Fruit fly (Drosophila melanogaster) whole organism, embryonic: ENCODE data around the gene Syx18.
A peak's percentile ranks its signal among the peaks of the same experiment; 100 is the strongest.

Experiments
- Asciz ChIP-seq: fragments of 200-800 bp; sonication (Bioruptor generic); optimal IDR thresholded peaks from 2 replicates; lab custom pipeline; 2017; ENCODE audit warnings: missing biosample characterization, mild to moderate bottlenecking, missing genetic modification characterization, missing genetic modification reagents
- Bteb2 ChIP-seq: fragments of 200-800 bp; sonication (Bioruptor generic); optimal IDR thresholded peaks from 2 replicates; lab custom pipeline; 2016; ENCODE audit warnings: missing biosample characterization, missing genetic modification characterization
- CG12104 ChIP-seq: fragments of 200-800 bp; sonication (Bioruptor generic); optimal IDR thresholded peaks from 3 replicates; lab custom pipeline; 2016; ENCODE audit warnings: missing biosample characterization, missing genetic modification characterization
- CG1233 ChIP-seq: fragments of 200-800 bp; sonication (Bioruptor generic); optimal IDR thresholded peaks from 4 replicates; lab custom pipeline; 2018; ENCODE audit warnings: missing biosample characterization, mild to moderate bottlenecking, missing genetic modification characterization
- CG13424 ChIP-seq: fragments of 200-800 bp; sonication (Bioruptor generic); optimal IDR thresholded peaks from 2 replicates; lab custom pipeline; 2019; ENCODE audit warnings: missing biosample characterization, mild to moderate bottlenecking, missing genetic modification characterization, moderate library complexity
- CG17186 ChIP-seq: fragments of 200-800 bp; sonication (Bioruptor generic); optimal IDR thresholded peaks from 3 replicates; lab custom pipeline; 2017; ENCODE audit warnings: missing biosample characterization, missing genetic modification reagents, missing genetic modification characterization
- CG17328 ChIP-seq: fragments of 200-800 bp; sonication (Bioruptor generic); IDR thresholded peaks from 2 replicates; pipeline ENCODE4 v1.3.6; 2022; ENCODE audit warnings: missing biosample characterization, missing genetic modification characterization
- CG17829 ChIP-seq: fragments of 200-800 bp; optimal IDR thresholded peaks from 2 replicates; lab custom pipeline; 2019; ENCODE audit warnings: missing biosample characterization, mild to moderate bottlenecking, missing genetic modification characterization, moderate library complexity
- CG2129 ChIP-seq: fragments of 200-800 bp; sonication (Bioruptor generic); IDR thresholded peaks from 2 replicates; pipeline ENCODE4 v1.3.6; 2022; ENCODE audit warnings: missing biosample characterization, missing genetic modification characterization; ENCODE audit not compliant: partially characterized antibody
- CG3281 ChIP-seq: fragments of 200-800 bp; sonication (Bioruptor generic); optimal IDR thresholded peaks from 3 replicates; lab custom pipeline; 2017; ENCODE audit warnings: missing biosample characterization, mild to moderate bottlenecking, missing genetic modification characterization
- CG4730 ChIP-seq: fragments of 200-800 bp; sonication (Bioruptor generic); IDR thresholded peaks from 2 replicates; pipeline ENCODE4 v1.3.6; 2022; ENCODE audit warnings: missing biosample characterization, missing genetic modification characterization
- CG7372 ChIP-seq: fragments of 200-800 bp; sonication (Bioruptor generic); IDR thresholded peaks from 2 replicates; pipeline ENCODE4 v1.3.6; 2022; ENCODE audit warnings: missing biosample characterization, missing genetic modification characterization
- CG8089 ChIP-seq: fragments of 200-800 bp; sonication (Bioruptor generic); optimal IDR thresholded peaks from 3 replicates; lab custom pipeline; 2016; ENCODE audit warnings: missing biosample characterization, missing genetic modification characterization
- CG8924 ChIP-seq: fragments of 200-800 bp; optimal IDR thresholded peaks from 3 replicates; lab custom pipeline; 2019; ENCODE audit warnings: missing biosample characterization, mild to moderate bottlenecking, missing genetic modification characterization, moderate library complexity
- Dbx ChIP-seq: fragments of 200-800 bp; sonication (Bioruptor generic); IDR thresholded peaks from 3 replicates; pipeline ENCODE4 v1.3.6; 2022; ENCODE audit warnings: missing biosample characterization, missing genetic modification characterization
- Dref ChIP-seq: fragments of 200-800 bp; sonication (Bioruptor generic); IDR thresholded peaks from 2 replicates; pipeline ENCODE4 v1.3.6; 2022; ENCODE audit warnings: missing biosample characterization, missing genetic modification characterization
- E2f2 ChIP-seq: fragments of 200-800 bp; sonication (Bioruptor generic); IDR thresholded peaks from 2 replicates; pipeline ENCODE4 v1.3.6; 2022; ENCODE audit warnings: missing biosample characterization, missing genetic modification characterization
- HmgZ ChIP-seq: fragments of 200-800 bp; sonication (Bioruptor generic); optimal IDR thresholded peaks from 2 replicates; lab custom pipeline; 2018; ENCODE audit warnings: missing biosample characterization, mild to moderate bottlenecking, missing genetic modification characterization
- MESR4 ChIP-seq: fragments of 200-800 bp; sonication (Bioruptor generic); optimal IDR thresholded peaks from 2 replicates; lab custom pipeline; 2018; ENCODE audit warnings: missing biosample characterization, mild to moderate bottlenecking, missing genetic modification characterization, moderate library complexity
- MTF-1 ChIP-seq: fragments of 200-800 bp; sonication (Bioruptor generic); optimal IDR thresholded peaks from 2 replicates; lab custom pipeline; 2018; ENCODE audit warnings: missing biosample characterization, mild to moderate bottlenecking, missing genetic modification characterization, borderline replicate concordance
- Max ChIP-seq: fragments of 200-800 bp; sonication (Bioruptor generic); optimal IDR thresholded peaks from 2 replicates; lab custom pipeline; 2016; ENCODE audit warnings: missing biosample characterization, mild to moderate bottlenecking, missing genetic modification characterization
- NC2β ChIP-seq: fragments of 200-800 bp; sonication (Bioruptor generic); optimal IDR thresholded peaks from 2 replicates; lab custom pipeline; 2016; ENCODE audit warnings: missing biosample characterization, missing genetic modification characterization
- NFAT ChIP-seq: fragments of 200-800 bp; sonication (Bioruptor generic); IDR thresholded peaks from 2 replicates; pipeline ENCODE4 v1.3.6; 2022; ENCODE audit warnings: missing biosample characterization, missing genetic modification characterization
- Pdp1 ChIP-seq, 2 experiments: fragments of 200-800 bp; sonication (Bioruptor generic); optimal IDR thresholded peaks; 3 replicates each; lab custom pipeline; 2016; ENCODE audit warnings: missing biosample characterization in 2 of 2, missing genetic modification characterization in 2 of 2, mild to moderate bottlenecking in 1 of 2, moderate library complexity in 1 of 2
- Sry-δ ChIP-seq: fragments of 200-800 bp; sonication (Bioruptor generic); optimal IDR thresholded peaks from 2 replicates; lab custom pipeline; 2016; ENCODE audit warnings: missing biosample characterization, missing genetic modification characterization
- Trl ChIP-seq, 3 experiments: fragments of >200 bp in 2 of 3; fragments of 200-800 bp in 1 of 3; sonication (Bioruptor generic) in 1 of 3; optimal IDR thresholded peaks; 2 replicates in 1 of 3; 3 replicates in 2 of 3; lab custom pipeline; 2016 to 2017; ENCODE audit warnings: missing biosample characterization in 1 of 3, missing genetic modification characterization in 1 of 3
- Xrp1 ChIP-seq: fragments of 200-800 bp; sonication (Bioruptor generic); IDR thresholded peaks from 2 replicates; pipeline ENCODE4 v1.3.6; 2022; ENCODE audit warnings: missing biosample characterization, missing genetic modification characterization
- amos ChIP-seq: fragments of 200-800 bp; sonication (Bioruptor generic); IDR thresholded peaks from 2 replicates; pipeline ENCODE4 v1.3.6; 2022; ENCODE audit warnings: missing biosample characterization, missing genetic modification characterization; ENCODE audit not compliant: partially characterized antibody
- crp ChIP-seq, 2 experiments: fragments of 200-800 bp; sonication (Bioruptor generic); optimal IDR thresholded peaks; 2 replicates in 1 of 2; 3 replicates in 1 of 2; lab custom pipeline; 2017; ENCODE audit warnings: missing biosample characterization in 2 of 2, missing genetic modification characterization in 2 of 2, mild to moderate bottlenecking in 1 of 2, moderate library complexity in 1 of 2
- dm ChIP-seq: fragments of 200-800 bp; sonication (Bioruptor generic); optimal IDR thresholded peaks from 3 replicates; lab custom pipeline; 2016; ENCODE audit warnings: missing biosample characterization, missing genetic modification characterization
- dmrt99B ChIP-seq: fragments of 200-800 bp; sonication (Bioruptor generic); optimal IDR thresholded peaks from 2 replicates; lab custom pipeline; 2018; ENCODE audit warnings: missing biosample characterization, mild to moderate bottlenecking, missing genetic modification characterization, moderate library complexity
- ewg ChIP-seq: fragments of 200-800 bp; sonication (Bioruptor generic); optimal IDR thresholded peaks from 3 replicates; lab custom pipeline; 2017; ENCODE audit warnings: mild to moderate bottlenecking, missing biosample characterization, missing genetic modification reagents, missing genetic modification characterization
- jing ChIP-seq: fragments of 200-800 bp; sonication (Bioruptor generic); optimal IDR thresholded peaks from 2 replicates; lab custom pipeline; 2018; ENCODE audit warnings: missing biosample characterization, mild to moderate bottlenecking, missing genetic modification characterization
- knrl ChIP-seq: fragments of 200-800 bp; sonication (Bioruptor generic); IDR thresholded peaks from 3 replicates; pipeline ENCODE4 v1.3.6; 2022; ENCODE audit warnings: missing biosample characterization, missing genetic modification characterization; ENCODE audit not compliant: partially characterized antibody
- nmo ChIP-seq: fragments of 200-800 bp; sonication (Bioruptor generic); optimal IDR thresholded peaks from 2 replicates; lab custom pipeline; 2018; ENCODE audit warnings: missing biosample characterization, mild to moderate bottlenecking, missing genetic modification characterization, moderate library complexity
- pros ChIP-seq: fragments of 200-800 bp; sonication (Bioruptor generic); optimal IDR thresholded peaks from 3 replicates; lab custom pipeline; 2019; ENCODE audit warnings: missing biosample characterization, mild to moderate bottlenecking, missing genetic modification characterization, moderate library complexity
- pzg ChIP-seq: fragments of 200-800 bp; sonication (Bioruptor generic); optimal IDR thresholded peaks from 3 replicates; lab custom pipeline; 2018; ENCODE audit warnings: missing biosample characterization, mild to moderate bottlenecking, missing genetic modification characterization, moderate library complexity
- scrt ChIP-seq: fragments of 200-800 bp; sonication (Bioruptor generic); optimal IDR thresholded peaks from 2 replicates; lab custom pipeline; 2018; ENCODE audit warnings: missing biosample characterization, mild to moderate bottlenecking, missing genetic modification characterization, moderate library complexity
- slbo ChIP-seq: fragments of 200-800 bp; sonication (Bioruptor generic); IDR thresholded peaks from 2 replicates; pipeline ENCODE4 v1.3.6; 2022; ENCODE audit warnings: missing biosample characterization, missing genetic modification characterization
- ssp ChIP-seq: fragments of 200-800 bp; sonication (Bioruptor generic); IDR thresholded peaks from 2 replicates; pipeline ENCODE4 v1.3.6; 2022; ENCODE audit warnings: missing biosample characterization, missing genetic modification characterization
- stc ChIP-seq: fragments of 200-800 bp; sonication (Bioruptor generic); IDR thresholded peaks from 2 replicates; pipeline ENCODE4 v1.3.6; 2022; ENCODE audit warnings: missing biosample characterization, missing genetic modification characterization
- unc-4 ChIP-seq: fragments of 200-800 bp; sonication (Bioruptor generic); IDR thresholded peaks from 2 replicates; pipeline ENCODE4 v1.3.6; 2022; ENCODE audit warnings: missing biosample characterization, missing genetic modification characterization; ENCODE audit not compliant: partially characterized antibody
- wek ChIP-seq: fragments of 200-800 bp; sonication (Bioruptor generic); optimal IDR thresholded peaks from 3 replicates; lab custom pipeline; 2018; ENCODE audit warnings: missing biosample characterization, mild to moderate bottlenecking, missing genetic modification characterization, moderate library complexity

The Syx18 gene

dm6 chr3R:24634957-24635356 is 9.6 kb upstream of the Syx18 start, which contains the start of gene MtnF:
MtnF (minus strand) TSS chr3R:24635165.
- no peak for TF ChIP-seq ssp
- no peak for TF ChIP-seq Asciz (GFP tag; lab: Kevin White, UChicago)
- peak; percentile 93 for TF ChIP-seq scrt (GFP tag; lab: Kevin White, UChicago)
- TF ChIP-seq ewg (GFP tag; lab: Kevin White, UChicago): peak; percentile 69
- TF ChIP-seq Bteb2 (GFP tag; lab: Kevin White, UChicago): no peak

- no peak for TF ChIP-seq MTF-1
- TF ChIP-seq dmrt99B: no peak
- no peak for TF ChIP-seq CG12104 (GFP tag; lab: Kevin White, UChicago)
- no peak for TF ChIP-seq CG7372 (GFP tag; lab: Robert Waterston, UW)
- no peak for TF ChIP-seq CG17328
Observed at dm6 chr3R:24634312-24634711, 8.9 kb upstream of the Syx18 start.

- 0 out of 2 replicates have a peak, but pooled peaks have one; percentile 35 for TF ChIP-seq Xrp1 (GFP tag; lab: Robert Waterston, UW)
- TF ChIP-seq amos (GFP tag; lab: Robert Waterston, UW): peak; percentile 41; the same call in 1 of the 2 replicates
- no peak for TF ChIP-seq Dbx (GFP tag; lab: Robert Waterston, UW)
- peak; percentile 5 for TF ChIP-seq Sry-δ
- peak; percentile 30 for TF ChIP-seq CG8924
- TF ChIP-seq CG1233: peak; percentile 9
- no peak; the same call in 2 of the 3 replicates for TF ChIP-seq knrl (GFP tag; lab: Robert Waterston, UW)
- TF ChIP-seq CG12104 (GFP tag; lab: Kevin White, UChicago): no peak
- peak; percentile 11 for TF ChIP-seq wek (GFP tag; lab: Kevin White, UChicago)
- TF ChIP-seq Dref: 0 out of 2 replicates have a peak, but pooled peaks have one; percentile 24
- TF ChIP-seq CG17186: peak; percentile 6
- no peak for TF ChIP-seq stc (GFP tag; lab: Robert Waterston, UW)
- peak; percentile 21 for TF ChIP-seq CG17829 (tag; lab: Kevin White, UChicago)
- peak; percentile 23 for TF ChIP-seq Max
- TF ChIP-seq nmo (GFP tag; lab: Kevin White, UChicago): peak; percentile 27
- TF ChIP-seq slbo: 0 out of 2 replicates have a peak, but pooled peaks have one; percentile 11
- no peak for TF ChIP-seq CG4730 (GFP tag; lab: Robert Waterston, UW)
- TF ChIP-seq unc-4: peak; percentile 15; the same call in 1 of the 2 replicates
- peak; percentile 39 for TF ChIP-seq dm (GFP tag; lab: Kevin White, UChicago)
- 0 out of 2 replicates have a peak, but pooled peaks have one; percentile 9 for TF ChIP-seq NFAT
- peak; percentile 13 for TF ChIP-seq pros (GFP tag; lab: Kevin White, UChicago)
- TF ChIP-seq MESR4 (GFP tag; lab: Kevin White, UChicago): peak; percentile 20
- peak; percentile 51 to 74 for TF ChIP-seq Trl (optimal IDR thresholded peaks at IDR 0.05; lab: Kevin White, UChicago)
- peak; percentile 14 for TF ChIP-seq Trl (GFP tag; optimal IDR thresholded peaks at IDR 0.05; lab: Kevin White, UChicago)
- peak; percentile 47 for TF ChIP-seq HmgZ (tag; lab: Kevin White, UChicago)
- TF ChIP-seq crp (GFP tag; optimal IDR thresholded peaks at IDR 0.05; lab: Kevin White, UChicago): peak in 1 of 2 experiments; percentile 24
- TF ChIP-seq CG2129 (GFP tag; lab: Robert Waterston, UW): no peak
- TF ChIP-seq E2f2 (GFP tag; lab: Robert Waterston, UW): peak; percentile 85
- no peak for TF ChIP-seq jing (GFP tag; lab: Kevin White, UChicago)
- TF ChIP-seq CG8089 (GFP tag; lab: Kevin White, UChicago): no peak
- TF ChIP-seq CG13424 (tag; lab: Kevin White, UChicago): peak; percentile 2
- peak; percentile 21 for TF ChIP-seq CG3281 (GFP tag; lab: Kevin White, UChicago)
- peak; percentile 20 for TF ChIP-seq NC2β (GFP tag; lab: Kevin White, UChicago)
- TF ChIP-seq Pdp1 (GFP tag; optimal IDR thresholded peaks at IDR 0.05; lab: Kevin White, UChicago): peak in 1 of 2 experiments; percentile 20
- peak; percentile 45 for TF ChIP-seq pzg
Observed at dm6 chr3R:24629877-24630808, 4.8 kb upstream of the Syx18 start, which contains the start of gene Wsck. Wsck (minus strand) TSS chr3R:24630075.
